Fruit fly (Drosophila melanogaster) whole organism, embryonic: ENCODE results near the gene CG14102.

ENCODE experiments used
- Bgb ChIP-seq: fragments of 200-800 bp; sonication (Bioruptor generic); IDR thresholded peaks from 2 replicates; pipeline ENCODE4 v1.3.6; 2022; ENCODE audit warnings: missing biosample characterization, missing genetic modification characterization; ENCODE audit not compliant: partially characterized antibody
- CG10209 ChIP-seq: fragments of 200-800 bp; sonication (Bioruptor generic); optimal IDR thresholded peaks from 3 replicates; lab custom pipeline; 2017; ENCODE audit warnings: missing biosample characterization, mild to moderate bottlenecking, missing genetic modification characterization, missing genetic modification reagents
- CG1024 ChIP-seq: fragments of 200-800 bp; sonication (Bioruptor generic); IDR thresholded peaks from 2 replicates; pipeline ENCODE4 v1.3.6; 2022; ENCODE audit warnings: missing biosample characterization, missing genetic modification characterization
- CG10543 ChIP-seq: fragments of 200-800 bp; sonication (Bioruptor generic); optimal IDR thresholded peaks from 3 replicates; lab custom pipeline; 2017; ENCODE audit warnings: missing biosample characterization, mild to moderate bottlenecking, missing genetic modification characterization, moderate library complexity
- CG11504 ChIP-seq: fragments of 200-800 bp; sonication (Bioruptor generic); optimal IDR thresholded peaks from 3 replicates; lab custom pipeline; 2019; ENCODE audit warnings: missing biosample characterization, mild to moderate bottlenecking, missing genetic modification characterization, moderate library complexity
- CG13296 ChIP-seq: fragments of 200-800 bp; sonication (Bioruptor generic); optimal IDR thresholded peaks from 3 replicates; lab custom pipeline; 2018; ENCODE audit warnings: missing biosample characterization, mild to moderate bottlenecking, missing genetic modification characterization
- CG14860 ChIP-seq: fragments of 200-800 bp; sonication (Bioruptor generic); IDR thresholded peaks from 3 replicates; pipeline ENCODE4 v1.3.6; 2022; ENCODE audit warnings: missing biosample characterization, missing genetic modification characterization; ENCODE audit not compliant: partially characterized antibody
- CG15479 ChIP-seq: fragments of 200-800 bp; sonication (Bioruptor generic); optimal IDR thresholded peaks from 3 replicates; lab custom pipeline; 2019; ENCODE audit warnings: missing biosample characterization, mild to moderate bottlenecking, missing genetic modification characterization, moderate library complexity
- CG15514 ChIP-seq: fragments of 200-800 bp; sonication (Bioruptor generic); optimal IDR thresholded peaks from 3 replicates; lab custom pipeline; 2017; ENCODE audit warnings: missing biosample characterization, missing genetic modification characterization, mild to moderate bottlenecking, moderate library complexity, missing genetic modification reagents
- CG17385 ChIP-seq: fragments of 200-800 bp; sonication (Bioruptor generic); optimal IDR thresholded peaks from 3 replicates; lab custom pipeline; 2018; ENCODE audit warnings: missing biosample characterization, mild to moderate bottlenecking, missing genetic modification characterization
- CG32532 ChIP-seq: fragments of 200-800 bp; sonication (Bioruptor generic); IDR thresholded peaks from 2 replicates; pipeline ENCODE4 v1.3.6; 2022; ENCODE audit warnings: missing biosample characterization, missing genetic modification characterization
- CG4617 ChIP-seq: fragments of 200-800 bp; sonication (Bioruptor generic); optimal IDR thresholded peaks from 3 replicates; lab custom pipeline; 2016; ENCODE audit warnings: missing biosample characterization, missing genetic modification characterization, borderline replicate concordance
- CG5180 ChIP-seq: fragments of 200-800 bp; sonication (Bioruptor generic); optimal IDR thresholded peaks from 3 replicates; lab custom pipeline; 2017; ENCODE audit warnings: missing biosample characterization, missing genetic modification characterization, mild to moderate bottlenecking, moderate library complexity, missing genetic modification reagents
- CG6272 ChIP-seq: fragments of 200-800 bp; sonication (Bioruptor generic); IDR thresholded peaks from 2 replicates; pipeline ENCODE4 v1.3.6; 2022; ENCODE audit warnings: missing biosample characterization, missing genetic modification characterization
- CG9797 ChIP-seq: fragments of 200-800 bp; sonication (Bioruptor generic); optimal IDR thresholded peaks from 3 replicates; lab custom pipeline; 2018; ENCODE audit warnings: missing biosample characterization, mild to moderate bottlenecking, missing genetic modification characterization
- D ChIP-seq, 2 experiments: fragments of 200-800 bp in 1 of 2; fragments of >200 bp in 1 of 2; sonication (Bioruptor generic) in 1 of 2; optimal IDR thresholded peaks; 2 replicates in 1 of 2; 3 replicates in 1 of 2; lab custom pipeline; 2017; ENCODE audit warnings: mild to moderate bottlenecking in 1 of 2, missing biosample characterization in 1 of 2, missing genetic modification characterization in 1 of 2, missing genetic modification reagents in 1 of 2
- Dek ChIP-seq: fragments of 200-800 bp; sonication (Bioruptor generic); optimal IDR thresholded peaks from 3 replicates; lab custom pipeline; 2019; ENCODE audit warnings: missing biosample characterization, mild to moderate bottlenecking, missing genetic modification characterization, moderate library complexity
- Fer1 ChIP-seq: fragments of 200-800 bp; sonication (Bioruptor generic); optimal IDR thresholded peaks from 2 replicates; lab custom pipeline; 2017; ENCODE audit warnings: missing biosample characterization, mild to moderate bottlenecking, missing genetic modification characterization
- MBD-R2 ChIP-seq: fragments of 200-800 bp; sonication (Bioruptor generic); IDR thresholded peaks from 2 replicates; pipeline ENCODE4 v1.3.6; 2022; ENCODE audit warnings: missing biosample characterization, missing genetic modification characterization
- MESR4 ChIP-seq: fragments of 200-800 bp; sonication (Bioruptor generic); optimal IDR thresholded peaks from 2 replicates; lab custom pipeline; 2018; ENCODE audit warnings: missing biosample characterization, mild to moderate bottlenecking, missing genetic modification characterization, moderate library complexity
- MTF-1 ChIP-seq: fragments of 200-800 bp; sonication (Bioruptor generic); optimal IDR thresholded peaks from 2 replicates; lab custom pipeline; 2018; ENCODE audit warnings: missing biosample characterization, mild to moderate bottlenecking, missing genetic modification characterization, borderline replicate concordance
- Myb ChIP-seq: fragments of 200-800 bp; sonication (Bioruptor generic); optimal IDR thresholded peaks from 2 replicates; lab custom pipeline; 2016; ENCODE audit warnings: missing biosample characterization, missing genetic modification characterization
- NK7.1 ChIP-seq: fragments of 200-800 bp; sonication (Bioruptor generic); optimal IDR thresholded peaks from 3 replicates; lab custom pipeline; 2016; ENCODE audit warnings: missing biosample characterization, missing genetic modification characterization
- Nf-YC ChIP-seq: fragments of 200-800 bp; optimal IDR thresholded peaks from 3 replicates; lab custom pipeline; 2019; ENCODE audit warnings: missing biosample characterization, mild to moderate bottlenecking, missing genetic modification characterization, moderate library complexity
- Pdp1 ChIP-seq, 2 experiments: fragments of 200-800 bp; sonication (Bioruptor generic); optimal IDR thresholded peaks; 3 replicates each; lab custom pipeline; 2016; ENCODE audit warnings: missing biosample characterization in 2 of 2, missing genetic modification characterization in 2 of 2, mild to moderate bottlenecking in 1 of 2, moderate library complexity in 1 of 2
- Sry-δ ChIP-seq: fragments of 200-800 bp; sonication (Bioruptor generic); optimal IDR thresholded peaks from 2 replicates; lab custom pipeline; 2016; ENCODE audit warnings: missing biosample characterization, missing genetic modification characterization
- ab ChIP-seq: fragments of 200-800 bp; sonication (Bioruptor generic); optimal IDR thresholded peaks from 2 replicates; lab custom pipeline; 2016; ENCODE audit warnings: missing biosample characterization, missing genetic modification characterization
- al ChIP-seq: fragments of 200-800 bp; sonication (Bioruptor generic); IDR thresholded peaks from 2 replicates; pipeline ENCODE4 v1.3.6; 2022; ENCODE audit warnings: missing biosample characterization, missing genetic modification characterization
- caup ChIP-seq: fragments of 200-800 bp; sonication (Bioruptor generic); optimal IDR thresholded peaks from 3 replicates; lab custom pipeline; 2017; ENCODE audit warnings: missing biosample characterization, mild to moderate bottlenecking, missing genetic modification characterization, moderate library complexity; ENCODE audit not compliant: severe bottlenecking
- cg ChIP-seq: fragments of 200-800 bp; sonication (Bioruptor generic); optimal IDR thresholded peaks from 3 replicates; lab custom pipeline; 2019; ENCODE audit warnings: missing biosample characterization, mild to moderate bottlenecking, missing genetic modification characterization, moderate library complexity
- dimm ChIP-seq: fragments of 200-800 bp; sonication (Bioruptor generic); IDR thresholded peaks from 2 replicates; pipeline ENCODE4 v1.3.6; 2022; ENCODE audit warnings: missing biosample characterization, missing genetic modification characterization
- dysf ChIP-seq: fragments of 200-800 bp; sonication (Bioruptor generic); IDR thresholded peaks from 3 replicates; pipeline ENCODE4 v1.3.6; 2022; ENCODE audit warnings: missing biosample characterization, missing genetic modification characterization
- fd3F ChIP-seq: fragments of 200-800 bp; sonication (Bioruptor generic); optimal IDR thresholded peaks from 2 replicates; lab custom pipeline; 2018; ENCODE audit warnings: missing biosample characterization, mild to moderate bottlenecking, missing genetic modification characterization, moderate library complexity
- fd64A ChIP-seq: fragments of 200-800 bp; sonication (Bioruptor generic); optimal IDR thresholded peaks from 3 replicates; lab custom pipeline; 2018; ENCODE audit warnings: missing biosample characterization, mild to moderate bottlenecking, missing genetic modification characterization
- fd96Cb ChIP-seq: fragments of 200-800 bp; sonication (Bioruptor generic); optimal IDR thresholded peaks from 2 replicates; lab custom pipeline; 2018; ENCODE audit warnings: missing biosample characterization, mild to moderate bottlenecking, missing genetic modification characterization, moderate library complexity
- gfzf ChIP-seq: fragments of 200-800 bp; sonication (Bioruptor generic); optimal IDR thresholded peaks from 2 replicates; lab custom pipeline; 2016; ENCODE audit warnings: missing biosample characterization, mild to moderate bottlenecking, missing genetic modification characterization, moderate library complexity
- gro ChIP-seq: fragments of 200-800 bp; sonication (Bioruptor generic); optimal IDR thresholded peaks from 2 replicates; lab custom pipeline; 2016; ENCODE audit warnings: missing biosample characterization, missing genetic modification characterization
- jigr1 ChIP-seq: fragments of 200-800 bp; sonication (Bioruptor generic); IDR thresholded peaks from 3 replicates; pipeline ENCODE4 v1.3.6; 2022; ENCODE audit warnings: missing biosample characterization, missing genetic modification characterization
- lbe ChIP-seq: fragments of 200-800 bp; sonication (Bioruptor generic); optimal IDR thresholded peaks from 2 replicates; lab custom pipeline; 2016; ENCODE audit warnings: missing biosample characterization, mild to moderate bottlenecking, missing genetic modification characterization
- mam ChIP-seq: fragments of 200-800 bp; sonication (Bioruptor generic); optimal IDR thresholded peaks from 3 replicates; lab custom pipeline; 2016; ENCODE audit warnings: missing biosample characterization, missing genetic modification characterization
- nom ChIP-seq: fragments of 200-800 bp; sonication (Bioruptor generic); optimal IDR thresholded peaks from 2 replicates; lab custom pipeline; 2017; ENCODE audit warnings: missing biosample characterization, missing genetic modification characterization, mild to moderate bottlenecking, moderate library complexity, missing genetic modification reagents
- ro ChIP-seq: fragments of 200-800 bp; sonication (Bioruptor generic); IDR thresholded peaks from 2 replicates; pipeline ENCODE4 v1.3.6; 2022; ENCODE audit warnings: missing biosample characterization, missing genetic modification characterization
- slbo ChIP-seq: fragments of 200-800 bp; sonication (Bioruptor generic); IDR thresholded peaks from 2 replicates; pipeline ENCODE4 v1.3.6; 2022; ENCODE audit warnings: missing biosample characterization, missing genetic modification characterization
- slou ChIP-seq: fragments of 200-800 bp; sonication (Bioruptor generic); optimal IDR thresholded peaks from 3 replicates; lab custom pipeline; 2016; ENCODE audit warnings: missing biosample characterization, missing genetic modification characterization
- ssp ChIP-seq: fragments of 200-800 bp; sonication (Bioruptor generic); IDR thresholded peaks from 2 replicates; pipeline ENCODE4 v1.3.6; 2022; ENCODE audit warnings: missing biosample characterization, missing genetic modification characterization
- toy ChIP-seq: fragments of 200-800 bp; sonication (Bioruptor generic); IDR thresholded peaks from 2 replicates; pipeline ENCODE4 v1.3.6; 2022; ENCODE audit warnings: missing biosample characterization, missing genetic modification characterization
- trem ChIP-seq: fragments of 200-800 bp; optimal IDR thresholded peaks from 3 replicates; lab custom pipeline; 2019; ENCODE audit warnings: missing biosample characterization, mild to moderate bottlenecking, missing genetic modification characterization, moderate library complexity
- unpg ChIP-seq: fragments of 200-800 bp; sonication (Bioruptor generic); optimal IDR thresholded peaks from 3 replicates; lab custom pipeline; 2018; ENCODE audit warnings: missing biosample characterization, mild to moderate bottlenecking, missing genetic modification characterization, moderate library complexity

Gene CG14102

DNA sequence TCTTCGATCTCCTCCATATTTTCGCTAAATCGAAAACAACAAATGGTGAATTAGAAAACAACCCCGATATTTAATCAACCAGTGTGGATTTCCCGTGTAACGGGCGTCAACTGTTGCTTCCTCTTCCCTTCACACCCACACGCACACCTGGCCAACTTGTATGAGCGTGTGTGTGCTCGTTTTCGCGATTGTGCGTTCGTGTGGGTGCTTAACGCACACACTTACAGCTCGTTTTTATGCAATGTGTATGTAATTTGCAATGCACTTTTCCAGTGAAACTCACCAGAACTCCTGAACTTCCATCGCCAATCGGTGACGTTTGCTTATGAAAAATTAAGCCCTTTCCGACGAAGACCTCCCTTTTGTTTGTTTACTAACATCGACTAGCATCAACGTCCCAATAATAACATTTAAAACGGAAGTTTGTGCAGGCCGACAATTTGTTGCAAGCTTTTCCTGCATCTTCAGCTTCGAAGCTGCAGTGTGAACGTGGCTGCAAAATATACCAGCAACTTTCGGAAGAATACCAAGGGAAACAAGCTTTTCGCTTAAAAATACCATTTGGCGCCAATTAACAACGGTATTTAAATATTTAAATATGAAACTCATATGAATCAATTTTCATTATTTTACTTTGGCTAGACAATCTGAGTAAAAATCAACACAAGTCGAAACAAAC lies 14.5 kb upstream of the CG14102 start, which contains the start of gene cyc (continued):
- peak; percentile 68 for TF ChIP-seq nom (GFP tag; lab: Kevin White, UChicago)
- no peak for TF ChIP-seq ro (GFP tag; lab: Robert Waterston, UW)
- no peak for TF ChIP-seq MTF-1 (GFP tag; lab: Kevin White, UChicago)
- no peak for TF ChIP-seq CG32532 (GFP tag; lab: Robert Waterston, UW)
- TF ChIP-seq CG15479 (GFP tag; lab: Kevin White, UChicago): no peak
- peak; percentile 22 for TF ChIP-seq lbe
- TF ChIP-seq CG4617 (GFP tag; lab: Kevin White, UChicago): no peak
- peak; percentile 62 for TF ChIP-seq gfzf
- no peak for TF ChIP-seq fd96Cb (tag; lab: Kevin White, UChicago)
- TF ChIP-seq CG5180 (GFP tag; lab: Kevin White, UChicago): peak; percentile 21
- TF ChIP-seq dysf: 0 out of 3 replicates have a peak, but pooled peaks have one; percentile 14
- TF ChIP-seq CG6272: no peak
- TF ChIP-seq dimm (GFP tag; lab: Robert Waterston, UW): no peak
- TF ChIP-seq gro (GFP tag; lab: Kevin White, UChicago): peak; percentile 3
- TF ChIP-seq CG10543: no peak
- peak; percentile 77 for TF ChIP-seq cg
- TF ChIP-seq al (GFP tag; lab: Robert Waterston, UW): no peak
- TF ChIP-seq MBD-R2 (GFP tag; lab: Robert Waterston, UW): peak; percentile 29; the same call in 1 of the 2 replicates
- no peak for TF ChIP-seq unpg (GFP tag; lab: Kevin White, UChicago)
- peak; percentile 5 for TF ChIP-seq Nf-YC
- no peak for TF ChIP-seq CG10209 (GFP tag; lab: Kevin White, UChicago)
- TF ChIP-seq Fer1 (GFP tag; lab: Kevin White, UChicago): peak; percentile 11
- TF ChIP-seq Sry-δ (GFP tag; lab: Kevin White, UChicago): no peak
- TF ChIP-seq D (optimal IDR thresholded peaks at IDR 0.05; lab: Kevin White, UChicago): no peak
- no peak for TF ChIP-seq D (GFP tag; optimal IDR thresholded peaks at IDR 0.05; lab: Kevin White, UChicago)
- TF ChIP-seq Myb (GFP tag; lab: Kevin White, UChicago): peak; percentile 29
- TF ChIP-seq slbo (GFP tag; lab: Robert Waterston, UW): peak; percentile 22; the same call in 1 of the 2 replicates
- TF ChIP-seq MESR4 (GFP tag; lab: Kevin White, UChicago): no peak
- TF ChIP-seq slou (GFP tag; lab: Kevin White, UChicago): no peak
- TF ChIP-seq CG17385 (GFP tag; lab: Kevin White, UChicago): peak; percentile 68
- TF ChIP-seq trem (tag; lab: Kevin White, UChicago): peak; percentile 7
- TF ChIP-seq CG14860 (GFP tag; lab: Robert Waterston, UW): no peak
- no peak for TF ChIP-seq toy (GFP tag; lab: Robert Waterston, UW)
- TF ChIP-seq CG13296 (GFP tag; lab: Kevin White, UChicago): peak; percentile 8
- no peak for TF ChIP-seq caup
- TF ChIP-seq mam (GFP tag; lab: Kevin White, UChicago): no peak
- TF ChIP-seq fd64A: no peak
- TF ChIP-seq CG15514 (GFP tag; lab: Kevin White, UChicago): peak; percentile 84
- TF ChIP-seq Pdp1 (GFP tag; optimal IDR thresholded peaks at IDR 0.05; lab: Kevin White, UChicago): peak in 1 of 2 experiments; percentile 28
- no peak for TF ChIP-seq jigr1
- TF ChIP-seq CG11504: no peak
- TF ChIP-seq Bgb (GFP tag; lab: Robert Waterston, UW): no peak
- no peak for TF ChIP-seq CG1024 (GFP tag; lab: Robert Waterston, UW)
- TF ChIP-seq ab (GFP tag; lab: Kevin White, UChicago): no peak
- no peak for TF ChIP-seq fd3F (GFP tag; lab: Kevin White, UChicago)
- TF ChIP-seq NK7.1 (GFP tag; lab: Kevin White, UChicago): no peak
- TF ChIP-seq Dek: no peak
- TF ChIP-seq ssp (GFP tag; lab: Robert Waterston, UW): 0 out of 2 replicates have a peak, but pooled peaks have one; percentile 26
- peak; percentile 62 for TF ChIP-seq CG9797 (GFP tag; lab: Kevin White, UChicago)
